Worm (Caenorhabditis elegans): Measurements from ENCODE around the gene srh-88.
A peak's percentile ranks its signal among the peaks of the same experiment; 100 is the strongest.

Gene srh-88

ce11 chrV:2993816-2994215, 29.1 kb upstream of the srh-88 start, which contains the start of gene srw-115:
TSS of gene srw-115 (minus strand) at chrV:2993916.
- TF ChIP-seq lin-29 (GFP tag; IDR thresholded peaks at IDR 0.05): no peak
- TF ChIP-seq D1046.2 (GFP tag; IDR thresholded peaks at IDR 0.05): no peak
- TF ChIP-seq php-3 (GFP tag; IDR thresholded peaks at IDR 0.05): no peak
- no peak for TF ChIP-seq cey-2 (tag; optimal IDR thresholded peaks at IDR 0.05; ENCODE audit: borderline replicate concordance, insufficient read depth)
- no peak for TF ChIP-seq mdl-1 (tag; optimal IDR thresholded peaks at IDR 0.05)
- TF ChIP-seq nhr-48 (tag; optimal IDR thresholded peaks at IDR 0.05): no peak

DNA sequence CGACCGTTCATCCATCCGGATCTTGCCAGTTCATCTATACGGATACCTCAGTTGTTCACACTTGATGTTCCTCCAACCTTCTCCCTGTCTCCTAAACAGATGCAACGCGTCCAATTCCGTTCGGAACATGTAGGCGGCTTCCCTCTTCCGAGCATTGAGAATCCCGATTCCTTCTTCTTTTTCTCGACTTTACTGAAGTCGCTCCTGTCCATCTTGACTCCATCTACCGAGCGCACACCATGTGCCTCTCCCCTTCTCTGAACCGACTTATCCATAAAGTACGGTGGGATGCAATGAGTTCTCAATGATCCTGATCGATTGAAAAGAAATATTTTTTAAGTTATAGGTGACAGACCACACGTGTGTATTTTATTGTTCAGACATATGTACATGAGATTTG, 27.4 kb upstream of the srh-88 start:
- TF ChIP-seq unc-62 (GFP tag; optimal IDR thresholded peaks at IDR 0.05 in 1 of 2) (peak in 1 of 2 experiments; percentile 97), unc-62 (tag; optimal IDR thresholded peaks at IDR 0.05) (no peak), nhr-6 (tag; optimal IDR thresholded peaks at IDR 0.05) (no peak)

DNA sequence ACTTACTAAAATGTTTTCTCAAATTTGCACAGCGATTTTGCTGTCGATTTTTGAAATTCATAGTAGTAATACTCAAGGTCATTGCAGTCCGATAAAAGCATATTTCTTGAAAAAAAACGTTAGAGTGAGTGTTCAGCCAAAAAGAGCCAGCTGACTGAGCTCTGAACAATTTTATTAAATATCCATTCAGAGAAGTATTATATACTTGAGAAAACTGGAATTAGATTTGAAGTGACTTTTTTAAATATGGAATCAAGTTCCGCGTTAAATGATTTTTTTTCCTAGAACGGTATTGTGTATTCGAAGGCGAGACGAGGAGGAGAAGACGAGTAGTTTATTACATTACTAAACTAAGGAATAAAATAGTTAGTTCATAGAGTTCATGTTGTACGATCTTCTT, 26.8 kb upstream of the srh-88 start, which contains the start of gene srw-121:
TSS of gene srw-121 (minus strand) at position 101 of the 400 bp plus-strand sequence.
- no peak for TF ChIP-seq lin-38 (GFP tag; IDR thresholded peaks at IDR 0.05)
- no peak for TF ChIP-seq jun-1 (tag; optimal IDR thresholded peaks at IDR 0.05)
- no peak for TF ChIP-seq vab-7 (GFP tag; IDR thresholded peaks at IDR 0.05)
- no peak for TF ChIP-seq dmd-6 (GFP tag; IDR thresholded peaks at IDR 0.05)

ce11 chrV:2987407-2987806, 22.7 kb upstream of the srh-88 start, which contains the start of gene srh-85:
TSS of gene srh-85 (minus strand) at chrV:2987507.
- TF ChIP-seq ceh-62 (tag; optimal IDR thresholded peaks at IDR 0.05) (no peak), lim-7 (GFP tag; IDR thresholded peaks at IDR 0.05) (no peak), rbr-2 (tag; optimal IDR thresholded peaks at IDR 0.05) (no peak), T20F7.1 (GFP tag; optimal IDR thresholded peaks at IDR 0.05) (no peak)

DNA sequence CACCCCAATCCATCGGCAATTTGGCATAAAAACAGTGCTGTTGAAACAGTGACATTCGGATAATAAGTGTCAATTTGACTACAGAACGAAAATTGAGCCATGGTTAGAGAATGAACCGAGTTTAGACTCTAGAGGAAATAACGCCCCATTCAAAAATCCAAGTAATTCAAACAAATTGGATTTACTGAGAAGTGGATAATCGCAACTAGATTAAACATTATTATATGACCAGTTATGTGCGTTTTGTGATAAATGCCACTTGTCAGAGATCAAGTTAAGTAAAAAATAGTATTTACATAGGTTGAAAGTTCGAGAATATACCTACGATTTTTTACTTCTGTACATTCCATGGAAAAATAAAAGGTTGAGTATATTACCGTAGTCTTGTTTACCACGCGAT, 20.6 kb upstream of the srh-88 start, which contains the start of gene srw-139:
TSS of gene srw-139 (minus strand) at position 101 of the 400 bp plus-strand sequence.
- TF ChIP-seq dmd-8 (GFP tag; IDR thresholded peaks at IDR 0.05) (no peak), set-16 (GFP tag; IDR thresholded peaks at IDR 0.05) (no peak), daf-12 (tag; optimal IDR thresholded peaks at IDR 0.05) (no peak), lim-7 (GFP tag; IDR thresholded peaks at IDR 0.05) (no peak), ceh-82 (tag; optimal IDR thresholded peaks at IDR 0.05) (no peak), madf-5 (GFP tag; IDR thresholded peaks at IDR 0.05) (no peak), daf-16 (GFP tag; optimal IDR thresholded peaks at IDR 0.05) (no peak), daf-16 (tag; optimal IDR thresholded peaks at IDR 0.05) (no peak), nhr-11 (tag; optimal IDR thresholded peaks at IDR 0.05) (no peak), dve-1 (tag; optimal IDR thresholded peaks at IDR 0.05; ENCODE audit: insufficient read depth) (no peak), egl-43 (GFP tag; IDR thresholded peaks at IDR 0.05) (no peak), Y48G9A.11 (GFP tag; IDR thresholded peaks at IDR 0.05) (no peak), F26F4.8 (GFP tag; conservative IDR thresholded peaks at IDR 0.05) (no peak), gei-8 (GFP tag; optimal IDR thresholded peaks at IDR 0.05) (no peak), ceh-44 (GFP tag; IDR thresholded peaks at IDR 0.05) (no peak), pha-4 (GFP tag; IDR thresholded peaks at IDR 0.05) (no peak), pha-4 (tag; optimal IDR thresholded peaks at IDR 0.05) (no peak), lir-3 (tag; optimal IDR thresholded peaks at IDR 0.05) (no peak), mxl-3 (GFP tag; optimal IDR thresholded peaks at IDR 0.05) (no peak)

Data from whole organism, L4 larva.